Worm (Caenorhabditis elegans): ENCODE measurements around the gene F44B9.2.
A peak's percentile ranks its signal among the peaks of the same experiment; 100 is the strongest.

F44B9.2 gene

DNA sequence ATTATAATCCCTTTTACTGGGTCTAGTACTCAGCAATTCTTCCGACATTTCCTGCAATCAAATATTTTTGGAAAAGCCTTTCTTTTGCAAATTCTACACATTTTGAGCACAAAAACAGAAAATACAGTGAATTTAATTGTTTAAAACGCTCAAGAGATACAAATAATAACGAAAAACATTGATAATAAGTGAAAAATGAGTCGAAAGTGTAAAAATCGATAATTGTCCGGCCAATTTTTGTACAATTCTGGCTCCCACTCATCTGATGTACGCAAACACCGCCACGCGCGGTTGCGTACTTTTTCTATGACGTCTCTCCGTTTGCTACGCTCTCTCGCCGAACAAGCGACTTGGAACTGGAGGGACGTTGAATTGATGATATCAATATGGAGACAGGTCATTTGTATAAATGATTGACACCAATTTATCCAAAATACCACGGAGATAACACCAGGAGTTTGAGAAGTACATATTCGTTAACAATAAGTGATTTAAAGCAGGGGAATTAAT, 1.4 kb upstream of the F44B9.2 start, which contains the start of gene lin-36:
Gene lin-36 (minus strand): TSS at position 51 of the 510 bp plus-strand sequence.
- TF ChIP-seq egl-44 (GFP tag; IDR thresholded peaks at IDR 0.05) (no peak), rec-8 (tag; optimal IDR thresholded peaks at IDR 0.05) (no peak), D2030.7 (GFP tag; IDR thresholded peaks at IDR 0.05) (no peak), efl-1 (GFP tag; optimal IDR thresholded peaks at IDR 0.05) (peak; percentile 14), athp-1 (tag; optimal IDR thresholded peaks at IDR 0.05) (no peak), pha-4 (tag; optimal IDR thresholded peaks at IDR 0.05) (peak; percentile 43), sea-2 (GFP tag; IDR thresholded peaks at IDR 0.05) (no peak), cebp-1 (GFP tag; IDR thresholded peaks at IDR 0.05) (no peak), cebp-1 (tag; optimal IDR thresholded peaks at IDR 0.05) (peak; percentile 58), madf-3 (GFP tag; IDR thresholded peaks at IDR 0.05) (0 out of 2 replicates have a peak, but pooled peaks have one; percentile 9), C06A6.2 (GFP tag; conservative IDR thresholded peaks at IDR 0.05) (no peak), F39B2.1 (GFP tag; IDR thresholded peaks at IDR 0.05) (no peak), attf-3 (GFP tag; conservative IDR thresholded peaks at IDR 0.05) (0 out of 2 replicates have a peak, but pooled peaks have one; percentile 39), lin-26 (GFP tag; IDR thresholded peaks at IDR 0.05) (no peak), F10E7.11 (tag; optimal IDR thresholded peaks at IDR 0.05) (no peak), F55B11.4 (tag; optimal IDR thresholded peaks at IDR 0.05; ENCODE audit: borderline replicate concordance, insufficient read depth) (no peak), ekl-4 (GFP tag; IDR thresholded peaks at IDR 0.05) (peak; percentile 46; the same call in 1 of the 2 replicates), F57C9.4 (tag; optimal IDR thresholded peaks at IDR 0.05) (no peak), F57A8.1 (GFP tag; optimal IDR thresholded peaks at IDR 0.05) (no peak), snpc-1.3 (tag; optimal IDR thresholded peaks at IDR 0.05; ENCODE audit: insufficient read depth) (no peak), attf-5 (GFP tag; optimal IDR thresholded peaks at IDR 0.05) (peak; percentile 78), him-1 (tag; optimal IDR thresholded peaks at IDR 0.05) (peak; percentile 35), lin-35 (GFP tag; optimal IDR thresholded peaks at IDR 0.05) (no peak), lag-1 (GFP tag; IDR thresholded peaks at IDR 0.05) (no peak), chd-7 (tag; optimal IDR thresholded peaks at IDR 0.05) (no peak), nfya-2 (GFP tag; IDR thresholded peaks at IDR 0.05) (no peak), ets-4 (GFP tag; optimal IDR thresholded peaks at IDR 0.05) (no peak), let-526 (GFP tag; IDR thresholded peaks at IDR 0.05) (no peak), aptf-3 (GFP tag; IDR thresholded peaks at IDR 0.05) (no peak), atf-7 (tag; optimal IDR thresholded peaks at IDR 0.05) (no peak), egl-18 (GFP tag; IDR thresholded peaks at IDR 0.05) (no peak), lin-40 (tag; optimal IDR thresholded peaks at IDR 0.05) (no peak), ztf-25 (GFP tag; IDR thresholded peaks at IDR 0.05) (no peak), lin-54 (GFP tag; optimal IDR thresholded peaks at IDR 0.05) (peak; percentile 74), mes-4 (tag; optimal IDR thresholded peaks at IDR 0.05) (no peak), dox-1 (GFP tag; IDR thresholded peaks at IDR 0.05) (peak; percentile 78), aptf-2 (GFP tag; conservative IDR thresholded peaks at IDR 0.05) (no peak), ztf-3 (GFP tag; optimal IDR thresholded peaks at IDR 0.05) (no peak), hmg-20 (GFP tag; IDR thresholded peaks at IDR 0.05) (no peak), zfh-2 (GFP tag; conservative IDR thresholded peaks at IDR 0.05) (no peak), repo-1 (tag; optimal IDR thresholded peaks at IDR 0.05) (no peak), C17E4.6 (GFP tag; IDR thresholded peaks at IDR 0.05) (0 out of 2 replicates have a peak, but pooled peaks have one; percentile 8), nfya-1 (tag; optimal IDR thresholded peaks at IDR 0.05; ENCODE audit: borderline replicate concordance, insufficient read depth) (no peak), attf-6 (GFP tag; IDR thresholded peaks at IDR 0.05) (no peak), F52B5.7 (tag; optimal IDR thresholded peaks at IDR 0.05) (no peak), akir-1 (GFP tag; optimal IDR thresholded peaks at IDR 0.05) (no peak), Y79H2A.3 (GFP tag; conservative IDR thresholded peaks at IDR 0.05) (no peak), pbrm-1 (GFP tag; IDR thresholded peaks at IDR 0.05) (peak; percentile 57; the same call in 1 of the 2 replicates)

Data from whole organism, young adult.